Worm (Caenorhabditis elegans): ENCODE results near the gene ZK418.11.

DNA sequence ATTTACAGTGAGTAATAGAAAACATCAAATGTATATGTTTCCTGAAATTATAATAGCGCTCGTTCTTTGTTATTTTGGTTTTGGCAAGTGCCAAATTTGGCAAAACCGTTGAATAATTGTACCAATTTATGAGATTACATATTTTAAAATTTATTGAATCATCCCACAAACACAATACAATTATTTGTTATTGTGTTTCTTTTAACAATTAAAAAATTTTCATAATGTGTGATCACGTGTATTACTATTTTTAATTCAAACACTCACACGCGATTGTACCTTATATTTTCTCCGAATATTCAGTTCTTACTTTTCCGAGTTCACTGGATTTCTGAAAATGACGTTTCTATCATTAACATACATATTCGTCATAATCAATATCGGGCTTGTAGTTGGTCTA, 43.8 kb upstream of the ZK418.11 start, which contains the start of gene R01H2.2:
- no peak for TF ChIP-seq ama-1 (optimal IDR thresholded peaks at IDR 0.05)
- no peak for TF ChIP-seq F44E2.7 (GFP tag; IDR thresholded peaks at IDR 0.05)
- no peak for TF ChIP-seq mep-1 (tag; optimal IDR thresholded peaks at IDR 0.05)
- no peak for TF ChIP-seq F49E8.2 (tag; optimal IDR thresholded peaks at IDR 0.05; ENCODE audit: borderline replicate concordance)
- TF ChIP-seq ceh-82 (tag; optimal IDR thresholded peaks at IDR 0.05): no peak
- no peak for TF ChIP-seq ctbp-1 (GFP tag; IDR thresholded peaks at IDR 0.05)
- TF ChIP-seq lin-13 (GFP tag; optimal IDR thresholded peaks at IDR 0.05): no peak
- TF ChIP-seq fos-1 (tag; optimal IDR thresholded peaks at IDR 0.05): no peak
- TF ChIP-seq gei-8 (GFP tag; optimal IDR thresholded peaks at IDR 0.05): no peak
- no peak for TF ChIP-seq zag-1 (tag; optimal IDR thresholded peaks at IDR 0.05)
- TF ChIP-seq ceh-62 (tag; optimal IDR thresholded peaks at IDR 0.05): no peak
- no peak for TF ChIP-seq pha-4 (GFP tag; IDR thresholded peaks at IDR 0.05)
- no peak for TF ChIP-seq pha-4 (tag; optimal IDR thresholded peaks at IDR 0.05)
- TF ChIP-seq ces-1 (GFP tag; optimal IDR thresholded peaks at IDR 0.05): no peak

Measured in whole organism, L4 larva.